Worm (Caenorhabditis elegans) whole organism, early embryonic: ENCODE measurements around the gene nlp-1.

Experiments
- B0310.2 ChIP-seq: sonication (generic microtip); optimal IDR thresholded peaks from 2 replicates; lab custom pipeline; 2016; ENCODE audit warnings: mild to moderate bottlenecking, missing genetic modification characterization, missing compliant biosample characterization
- F13C5.2 ChIP-seq: sonication (generic microtip); optimal IDR thresholded peaks from 2 replicates; lab custom pipeline; 2017; ENCODE audit warnings: mild to moderate bottlenecking, missing genetic modification characterization, inconsistent platforms, missing compliant biosample characterization
- aly-1 ChIP-seq: sonication (generic microtip); optimal IDR thresholded peaks from 2 replicates; lab custom pipeline; 2016; ENCODE audit warnings: missing genetic modification characterization, missing compliant biosample characterization
- ama-1 ChIP-seq: fragments of 150-350 bp; optimal IDR thresholded peaks from 2 replicates; lab custom pipeline; 2014
- ceh-13 ChIP-seq: fragments of 200-800 bp; sonication (Bioruptor generic); optimal IDR thresholded peaks from 2 replicates; lab custom pipeline; 2018; ENCODE audit warnings: mild to moderate bottlenecking, missing genetic modification characterization, missing compliant biosample characterization
- ceh-36 ChIP-seq: sonication (generic microtip); optimal IDR thresholded peaks from 2 replicates; lab custom pipeline; 2016; ENCODE audit warnings: missing genetic modification characterization, inconsistent platforms, missing compliant biosample characterization
- ets-7 ChIP-seq: sonication (generic microtip); optimal IDR thresholded peaks from 2 replicates; lab custom pipeline; 2016; ENCODE audit warnings: missing genotype, missing genetic modification characterization, missing compliant biosample characterization
- flt-1 ChIP-seq: fragments of 200-800 bp; sonication (Bioruptor generic); IDR thresholded peaks from 2 replicates; pipeline ENCODE4 v1.3.6; 2022; ENCODE audit warnings: missing genetic modification characterization, missing compliant biosample characterization
- hmbx-1 ChIP-seq: sonication (generic microtip); optimal IDR thresholded peaks from 2 replicates; lab custom pipeline; 2016; ENCODE audit warnings: mild to moderate bottlenecking, missing genetic modification characterization, missing compliant biosample characterization
- hmg-4 ChIP-seq: fragments of 200-800 bp; sonication (Bioruptor generic); optimal IDR thresholded peaks from 2 replicates; lab custom pipeline; 2018; ENCODE audit warnings: mild to moderate bottlenecking, missing genetic modification characterization, missing compliant biosample characterization
- hnd-1 ChIP-seq: sonication (generic microtip); optimal IDR thresholded peaks from 2 replicates; lab custom pipeline; 2016; ENCODE audit warnings: missing genetic modification characterization, missing compliant biosample characterization
- pes-1 ChIP-seq: fragments of 200-800 bp; sonication (Bioruptor generic); IDR thresholded peaks from 2 replicates; pipeline ENCODE4 v1.3.6; 2022; ENCODE audit warnings: missing genetic modification reagents, missing genetic modification characterization, missing compliant biosample characterization
- scrt-1 ChIP-seq: fragments of 200-800 bp; sonication (Bioruptor generic); IDR thresholded peaks from 2 replicates; pipeline ENCODE4 v1.3.6; 2022; ENCODE audit warnings: missing genetic modification characterization, missing compliant biosample characterization
- sea-1 ChIP-seq: fragments of 200-800 bp; sonication (Bioruptor generic); conservative IDR thresholded peaks from 2 replicates; pipeline ENCODE4 v1.3.6; 2022; ENCODE audit warnings: missing genetic modification characterization, missing compliant biosample characterization
- tbx-11 ChIP-seq: fragments of 200-800 bp; sonication (Bioruptor generic); IDR thresholded peaks from 2 replicates; pipeline ENCODE4 v1.3.6; 2022; ENCODE audit warnings: missing genetic modification characterization, missing compliant biosample characterization
- tbx-37 ChIP-seq: fragments of 200-800 bp; sonication (Bioruptor generic); conservative IDR thresholded peaks from 2 replicates; pipeline ENCODE4 v1.3.6; 2022; ENCODE audit warnings: missing genetic modification reagents, missing genetic modification characterization, missing compliant biosample characterization
- tra-4 ChIP-seq: sonication (generic microtip); optimal IDR thresholded peaks from 2 replicates; lab custom pipeline; 2017; ENCODE audit warnings: missing genetic modification characterization, missing compliant biosample characterization

Gene nlp-1

ce11 chrX:3727274-3727673 lies at the start of gene nlp-1:
Gene nlp-1, plus strand, starts transcription at chrX:3727574.
- no peak for TF ChIP-seq F13C5.2 (tag; lab: Kevin White, UChicago)

ce11 chrX:3678507-3679175 lies 48.7 kb upstream of the nlp-1 start, which contains the start of gene tag-52:
Gene tag-52, minus strand, starts transcription at chrX:3678557.
- TF ChIP-seq F13C5.2 (tag; lab: Kevin White, UChicago) (peak; percentile 65), sea-1 (no peak), ceh-36 (tag; lab: Kevin White, UChicago) (peak; percentile 34), hmg-4 (peak; percentile 88), pes-1 (GFP tag; lab: Robert Waterston, UW) (no peak)

DNA sequence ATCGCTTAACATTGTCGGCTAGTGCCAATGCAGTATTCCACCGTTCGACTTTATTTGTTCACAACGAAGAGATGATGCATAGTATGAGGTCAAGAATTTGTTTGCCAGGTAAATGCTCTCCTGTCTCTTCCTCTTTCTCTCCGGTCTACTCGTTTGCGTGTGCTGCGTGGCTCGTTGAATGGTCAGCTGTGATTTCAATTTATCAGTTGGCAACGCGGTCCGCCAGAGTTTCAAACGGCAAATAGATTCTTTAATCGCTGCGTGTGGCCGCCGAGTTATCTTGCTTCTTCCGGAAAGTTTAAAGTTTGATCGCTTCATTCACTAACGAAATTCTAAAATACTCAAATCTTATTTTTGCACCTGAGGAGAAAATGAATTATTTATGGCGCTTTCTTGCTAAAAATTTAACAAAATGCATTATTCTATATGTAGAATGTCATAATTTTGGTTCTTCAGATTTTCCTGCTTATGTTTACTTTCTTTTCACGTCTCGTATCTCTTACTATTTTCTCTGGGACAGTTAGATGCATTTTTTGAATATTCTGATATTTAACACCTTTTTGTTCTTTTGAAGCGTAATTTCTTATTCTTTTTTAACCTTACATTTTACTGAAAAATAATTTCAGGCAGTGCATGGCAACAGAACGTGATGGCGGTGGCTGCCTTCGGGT lies 46.7 kb upstream of the nlp-1 start, which contains the start of gene tsp-17:
tsp-17 (plus strand) TSS at position 621 of the 671 bp plus-strand sequence.
- TF ChIP-seq tbx-37 (GFP tag; lab: Robert Waterston, UW) (no peak), scrt-1 (no peak), tbx-11 (GFP tag; lab: Robert Waterston, UW) (no peak)

DNA sequence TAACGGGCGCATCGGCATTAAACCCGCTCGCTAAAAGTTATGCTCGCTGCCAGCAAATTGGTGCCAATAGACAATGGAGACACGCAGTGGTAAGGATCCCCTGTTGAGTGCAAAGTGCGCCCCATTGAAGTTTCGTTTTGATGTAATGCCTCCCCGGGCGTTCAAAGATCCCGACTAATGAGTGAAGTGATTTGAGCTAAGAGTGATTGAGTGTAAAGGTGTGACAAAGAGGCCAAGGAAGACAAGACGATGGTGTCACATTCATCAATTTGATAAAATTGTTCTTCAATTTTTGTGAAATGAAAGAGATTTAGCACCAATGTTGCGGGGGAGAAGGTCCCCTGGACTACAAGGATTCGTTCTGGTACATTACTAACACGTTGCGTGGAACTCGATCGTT lies 44.3 kb upstream of the nlp-1 start:
- peak; percentile 25 for TF ChIP-seq hmg-4
- TF ChIP-seq ets-7 (tag; lab: Kevin White, UChicago) = no peak
- no peak for TF ChIP-seq tra-4 (tag; lab: Kevin White, UChicago)
- no peak for TF ChIP-seq sea-1
- TF ChIP-seq tbx-11 (GFP tag; lab: Robert Waterston, UW) = no peak
- TF ChIP-seq ama-1 (lab: Kevin White, UChicago) = no peak
- TF ChIP-seq ceh-13 (GFP tag; lab: Kevin White, UChicago) = no peak

DNA sequence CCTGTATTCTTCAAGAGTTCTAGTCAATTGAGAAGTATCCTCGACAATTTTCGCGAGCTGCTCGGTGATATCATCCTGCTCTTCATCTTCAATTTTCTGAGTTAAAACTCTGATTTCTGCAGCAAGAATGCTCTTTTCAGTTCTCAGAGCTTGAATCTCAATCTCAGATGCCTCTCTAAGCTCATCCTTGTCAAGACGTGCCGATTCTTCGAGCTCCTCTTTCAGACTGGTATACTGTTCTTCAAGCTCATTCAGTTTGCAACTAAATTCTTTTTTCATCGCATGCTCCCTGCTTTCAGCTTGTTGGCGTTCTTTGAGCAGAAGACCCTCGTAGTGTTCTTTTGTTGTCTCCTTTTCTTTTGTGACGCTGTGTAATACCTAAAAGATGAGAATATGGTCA lies 41.0 kb upstream of the nlp-1 start:
- TF ChIP-seq scrt-1 = no peak
- no peak for TF ChIP-seq pes-1 (GFP tag; lab: Robert Waterston, UW)
- no peak for TF ChIP-seq aly-1 (tag; lab: Kevin White, UChicago)
- TF ChIP-seq tra-4 (tag; lab: Kevin White, UChicago) = no peak
- TF ChIP-seq flt-1 (GFP tag; lab: Robert Waterston, UW) = no peak
- no peak for TF ChIP-seq ceh-13 (GFP tag; lab: Kevin White, UChicago)
- TF ChIP-seq B0310.2 (tag; lab: Kevin White, UChicago) = no peak
- no peak for TF ChIP-seq sea-1
- TF ChIP-seq ets-7 (tag; lab: Kevin White, UChicago) = no peak
- TF ChIP-seq hmbx-1 (tag; lab: Kevin White, UChicago) = no peak
- no peak for TF ChIP-seq F13C5.2 (tag; lab: Kevin White, UChicago)
- TF ChIP-seq tbx-11 (GFP tag; lab: Robert Waterston, UW) = no peak
- no peak for TF ChIP-seq ama-1 (lab: Kevin White, UChicago)

- TF ChIP-seq hmg-4 = no peak
- TF ChIP-seq ceh-13 (GFP tag; lab: Kevin White, UChicago) = no peak
- no peak for TF ChIP-seq tbx-37 (GFP tag; lab: Robert Waterston, UW)
Measured at ce11 chrX:3689155-3689719, 38.1 kb upstream of the nlp-1 start, which contains the start of gene tag-278. Gene tag-278, minus strand, starts transcription at chrX:3689205.

DNA sequence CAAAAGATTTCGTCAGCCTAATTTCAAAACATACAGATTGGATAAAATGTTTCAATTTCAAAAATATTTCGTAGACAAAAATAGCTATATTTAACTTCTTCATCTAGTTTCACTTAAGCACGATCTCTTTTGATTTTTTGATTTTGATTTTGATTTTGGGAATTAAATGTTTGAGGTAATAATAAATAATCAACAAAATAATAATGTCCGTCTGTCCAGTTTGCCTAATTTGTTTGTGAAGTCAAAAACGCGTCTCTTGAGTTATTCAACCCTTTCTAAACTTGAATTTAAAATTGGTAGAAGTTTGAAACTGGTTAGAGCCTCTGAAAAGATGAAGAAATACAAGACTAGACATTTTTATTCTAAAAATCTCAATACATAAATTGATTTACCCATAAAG lies 37.6 kb upstream of the nlp-1 start:
- TF ChIP-seq F13C5.2 (tag; lab: Kevin White, UChicago) (no peak), ceh-36 (tag; lab: Kevin White, UChicago) (no peak), tbx-37 (GFP tag; lab: Robert Waterston, UW) (no peak), ama-1 (lab: Kevin White, UChicago) (no peak), hmg-4 (no peak), ceh-13 (GFP tag; lab: Kevin White, UChicago) (no peak), scrt-1 (no peak), pes-1 (GFP tag; lab: Robert Waterston, UW) (no peak)

DNA sequence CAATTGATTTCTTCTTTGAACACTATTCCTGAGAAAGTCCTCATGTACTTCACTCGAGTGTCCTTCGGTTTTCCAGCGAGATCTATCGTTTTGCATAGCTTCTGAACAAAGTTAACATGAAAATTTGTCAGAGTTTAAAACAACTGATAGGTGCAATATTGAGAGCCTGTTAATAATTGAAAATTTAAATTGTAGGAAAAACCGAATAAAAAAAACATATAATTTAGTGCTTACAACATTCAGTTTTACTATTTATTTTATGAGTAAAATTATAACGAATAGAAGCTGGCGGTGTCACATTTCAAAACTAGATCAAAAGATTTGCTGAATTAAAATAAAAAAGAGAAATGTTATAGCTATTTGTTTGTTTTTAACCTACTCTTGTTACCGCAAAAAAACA lies 34.2 kb upstream of the nlp-1 start, which contains the start of gene C02F12.8:
C02F12.8 (minus strand) TSS at position 101 of the 400 bp plus-strand sequence.
- no peak for TF ChIP-seq hnd-1 (tag; lab: Kevin White, UChicago)

DNA sequence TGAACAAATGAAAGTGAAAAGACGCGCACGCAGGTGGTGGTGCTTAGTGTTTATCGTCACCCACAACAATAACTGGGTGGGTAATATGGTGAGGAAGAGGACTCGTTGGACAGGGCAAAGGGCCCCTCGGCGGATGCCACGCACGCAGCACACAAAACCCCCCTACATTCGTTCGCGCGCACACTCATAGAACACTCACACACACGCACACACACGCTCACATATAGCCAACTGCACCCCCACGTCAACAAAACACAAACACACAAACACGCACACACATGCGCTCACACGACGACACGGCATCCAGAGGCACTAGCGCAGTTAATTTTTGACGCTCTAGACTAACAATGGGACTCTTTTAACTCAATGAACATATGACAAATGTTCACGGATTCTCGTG lies 33.2 kb upstream of the nlp-1 start:
- TF ChIP-seq aly-1 (tag; lab: Kevin White, UChicago) (peak; percentile 35), B0310.2 (tag; lab: Kevin White, UChicago) (no peak), hmg-4 (peak; percentile 86), F13C5.2 (tag; lab: Kevin White, UChicago) (peak; percentile 77), tbx-37 (GFP tag; lab: Robert Waterston, UW) (peak; percentile 37; the same call in 1 of the 2 replicates), flt-1 (GFP tag; lab: Robert Waterston, UW) (no peak), sea-1 (0 out of 2 replicates have a peak, but pooled peaks have one; percentile 40), pes-1 (GFP tag; lab: Robert Waterston, UW) (peak; percentile 56; the same call in 1 of the 2 replicates)
